Fruit fly (Drosophila melanogaster): Measurements from ENCODE around the gene fbp.

Gene fbp

dm6 chr2L:19790553-19791320 lies 26.8 kb upstream of the fbp start:
- TF ChIP-seq rn (GFP tag; IDR thresholded peaks at IDR 0.05): no peak
- no peak for TF ChIP-seq CG10348 (GFP tag; IDR thresholded peaks at IDR 0.05)
- TF ChIP-seq Pif1A (GFP tag; optimal IDR thresholded peaks at IDR 0.05): peak; percentile 18
- no peak for TF ChIP-seq fd96Ca (GFP tag; IDR thresholded peaks at IDR 0.05)
- no peak for TF ChIP-seq D1 (tag; optimal IDR thresholded peaks at IDR 0.05)
- peak; percentile 32 for TF ChIP-seq CG14655 (GFP tag; optimal IDR thresholded peaks at IDR 0.05)
- TF ChIP-seq CG9948 (tag; optimal IDR thresholded peaks at IDR 0.05): peak; percentile 12

dm6 chr2L:19788735-19789134 lies 24.8 kb upstream of the fbp start:
- TF ChIP-seq CG34367 (tag; optimal IDR thresholded peaks at IDR 0.05) (no peak), Pif1A (GFP tag; optimal IDR thresholded peaks at IDR 0.05) (no peak), CG8159 (tag; optimal IDR thresholded peaks at IDR 0.05) (peak; percentile 13), CG15710 (tag; optimal IDR thresholded peaks at IDR 0.05) (peak; percentile 32), rn (GFP tag; IDR thresholded peaks at IDR 0.05) (no peak), CG9948 (tag; optimal IDR thresholded peaks at IDR 0.05) (peak; percentile 17), Ets98B (GFP tag; IDR thresholded peaks at IDR 0.05) (no peak), CG13204 (GFP tag; optimal IDR thresholded peaks at IDR 0.05) (no peak), CG12605 (GFP tag; IDR thresholded peaks at IDR 0.05) (no peak), Pif1B (GFP tag; optimal IDR thresholded peaks at IDR 0.05) (no peak), fd96Ca (GFP tag; IDR thresholded peaks at IDR 0.05) (no peak), gl (tag; optimal IDR thresholded peaks at IDR 0.05) (no peak), CG32121 (GFP tag; IDR thresholded peaks at IDR 0.05) (peak; percentile 30; the same call in 1 of the 2 replicates), D1 (tag; optimal IDR thresholded peaks at IDR 0.05) (no peak), CG4496 (GFP tag; IDR thresholded peaks at IDR 0.05) (peak; percentile 53; the same call in 1 of the 3 replicates), CG8301 (tag; optimal IDR thresholded peaks at IDR 0.05) (no peak), CG14655 (GFP tag; optimal IDR thresholded peaks at IDR 0.05) (no peak)

dm6 chr2L:19787930-19788329 lies 24.0 kb upstream of the fbp start:
- no peak for TF ChIP-seq CG14655 (GFP tag; optimal IDR thresholded peaks at IDR 0.05)
- TF ChIP-seq CG34367 (tag; optimal IDR thresholded peaks at IDR 0.05): no peak
- TF ChIP-seq CG10348 (GFP tag; IDR thresholded peaks at IDR 0.05): no peak
- no peak for TF ChIP-seq Pif1B (GFP tag; optimal IDR thresholded peaks at IDR 0.05)
- TF ChIP-seq CG15710 (tag; optimal IDR thresholded peaks at IDR 0.05): no peak
- no peak for TF ChIP-seq CG17806 (tag; optimal IDR thresholded peaks at IDR 0.05)
- no peak for TF ChIP-seq rn (GFP tag; IDR thresholded peaks at IDR 0.05)
- no peak for TF ChIP-seq CG8301 (tag; optimal IDR thresholded peaks at IDR 0.05)
- no peak for TF ChIP-seq CG12605 (GFP tag; IDR thresholded peaks at IDR 0.05)
- no peak for TF ChIP-seq CG8159 (tag; optimal IDR thresholded peaks at IDR 0.05)
- TF ChIP-seq CG4496 (GFP tag; IDR thresholded peaks at IDR 0.05): no peak
- no peak for TF ChIP-seq Pif1A (GFP tag; optimal IDR thresholded peaks at IDR 0.05)
- TF ChIP-seq Snoo (tag; optimal IDR thresholded peaks at IDR 0.05): no peak
- no peak for TF ChIP-seq gl (tag; optimal IDR thresholded peaks at IDR 0.05)
- TF ChIP-seq EcR (GFP tag; optimal IDR thresholded peaks at IDR 0.05): no peak
- no peak for TF ChIP-seq fd96Ca (GFP tag; IDR thresholded peaks at IDR 0.05)
- no peak for TF ChIP-seq D1 (tag; optimal IDR thresholded peaks at IDR 0.05)
- no peak for TF ChIP-seq Ets98B (GFP tag; IDR thresholded peaks at IDR 0.05)
- no peak for TF ChIP-seq CG9948 (tag; optimal IDR thresholded peaks at IDR 0.05)
- TF ChIP-seq CG13204 (GFP tag; optimal IDR thresholded peaks at IDR 0.05): no peak

- TF ChIP-seq CG4496 (GFP tag; IDR thresholded peaks at IDR 0.05) (0 out of 3 replicates have a peak, but pooled peaks have one; percentile 32), CG8159 (tag; optimal IDR thresholded peaks at IDR 0.05) (no peak), rn (GFP tag; IDR thresholded peaks at IDR 0.05) (no peak), CG17806 (tag; optimal IDR thresholded peaks at IDR 0.05) (no peak), D1 (tag; optimal IDR thresholded peaks at IDR 0.05) (no peak), EcR (GFP tag; optimal IDR thresholded peaks at IDR 0.05) (peak; percentile 19)
These were observed 21.1 kb upstream of the fbp start for dm6 chr2L:19784827-19785569.

dm6 chr2L:19774278-19774677 lies 10.3 kb upstream of the fbp start:
- TF ChIP-seq EcR (GFP tag; optimal IDR thresholded peaks at IDR 0.05): no peak
- no peak for TF ChIP-seq rn (GFP tag; IDR thresholded peaks at IDR 0.05)
- TF ChIP-seq gl (tag; optimal IDR thresholded peaks at IDR 0.05): no peak
- no peak for TF ChIP-seq CG8301 (tag; optimal IDR thresholded peaks at IDR 0.05)
- TF ChIP-seq CG4496 (GFP tag; IDR thresholded peaks at IDR 0.05): no peak
- TF ChIP-seq CG14655 (GFP tag; optimal IDR thresholded peaks at IDR 0.05): no peak
- no peak for TF ChIP-seq CG15710 (tag; optimal IDR thresholded peaks at IDR 0.05)
- no peak for TF ChIP-seq Pif1B (GFP tag; optimal IDR thresholded peaks at IDR 0.05)
- TF ChIP-seq D1 (tag; optimal IDR thresholded peaks at IDR 0.05): no peak
- no peak for TF ChIP-seq CG17806 (tag; optimal IDR thresholded peaks at IDR 0.05)
- no peak for TF ChIP-seq CG8159 (tag; optimal IDR thresholded peaks at IDR 0.05)
- TF ChIP-seq Ets98B (GFP tag; IDR thresholded peaks at IDR 0.05): no peak

dm6 chr2L:19769703-19770102 lies 5.8 kb upstream of the fbp start:
- TF ChIP-seq Pif1B (GFP tag; optimal IDR thresholded peaks at IDR 0.05) (no peak), CG10348 (GFP tag; IDR thresholded peaks at IDR 0.05) (no peak), EcR (GFP tag; optimal IDR thresholded peaks at IDR 0.05) (no peak), CG15710 (tag; optimal IDR thresholded peaks at IDR 0.05) (no peak)
